Worm (Caenorhabditis elegans): ENCODE results near the gene T28C12.1.

ce11 chrV:6341078-6341638, 9.5 kb downstream of the T28C12.1 start:
- TF ChIP-seq ama-1 (optimal IDR thresholded peaks at IDR 0.05) (no peak), flt-1 (GFP tag; IDR thresholded peaks at IDR 0.05) (no peak), sea-1 (GFP tag; conservative IDR thresholded peaks at IDR 0.05) (no peak), tra-4 (tag; optimal IDR thresholded peaks at IDR 0.05) (no peak), ceh-13 (GFP tag; optimal IDR thresholded peaks at IDR 0.05) (no peak), B0310.2 (tag; optimal IDR thresholded peaks at IDR 0.05) (no peak), hmg-4 (GFP tag; optimal IDR thresholded peaks at IDR 0.05) (no peak), scrt-1 (GFP tag; IDR thresholded peaks at IDR 0.05) (no peak), hnd-1 (tag; optimal IDR thresholded peaks at IDR 0.05) (no peak), tbx-37 (GFP tag; conservative IDR thresholded peaks at IDR 0.05) (no peak), hmbx-1 (tag; optimal IDR thresholded peaks at IDR 0.05) (no peak), tbx-11 (GFP tag; IDR thresholded peaks at IDR 0.05) (no peak)
